Fruit fly (Drosophila melanogaster): ENCODE results near the gene croc.

Gene croc

dm6 chr3L:21479636-21480035, 3.4 kb upstream of the croc start (continued):
- TF ChIP-seq dpn (GFP tag; optimal IDR thresholded peaks at IDR 0.05) (peak in 1 of 2 experiments; percentile 3), schlank (tag; optimal IDR thresholded peaks at IDR 0.05) (no peak), CG5953 (GFP tag; IDR thresholded peaks at IDR 0.05) (peak; percentile 72; the same call in 1 of the 2 replicates), knrl (GFP tag; IDR thresholded peaks at IDR 0.05; ENCODE audit: partially characterized antibody) (no peak), otp (GFP tag; IDR thresholded peaks at IDR 0.05) (peak; percentile 69; the same call in 2 of the 3 replicates), fd64A (GFP tag; optimal IDR thresholded peaks at IDR 0.05) (peak; percentile 73), CG11456 (GFP tag; IDR thresholded peaks at IDR 0.05) (0 out of 3 replicates have a peak, but pooled peaks have one; percentile 42), hb (GFP tag; IDR thresholded peaks at IDR 0.05; ENCODE audit: partially characterized antibody) (no peak), Ets65A (GFP tag) (peak; percentile 23), CG11723 (GFP tag; optimal IDR thresholded peaks at IDR 0.05) (peak; percentile 48)

DNA sequence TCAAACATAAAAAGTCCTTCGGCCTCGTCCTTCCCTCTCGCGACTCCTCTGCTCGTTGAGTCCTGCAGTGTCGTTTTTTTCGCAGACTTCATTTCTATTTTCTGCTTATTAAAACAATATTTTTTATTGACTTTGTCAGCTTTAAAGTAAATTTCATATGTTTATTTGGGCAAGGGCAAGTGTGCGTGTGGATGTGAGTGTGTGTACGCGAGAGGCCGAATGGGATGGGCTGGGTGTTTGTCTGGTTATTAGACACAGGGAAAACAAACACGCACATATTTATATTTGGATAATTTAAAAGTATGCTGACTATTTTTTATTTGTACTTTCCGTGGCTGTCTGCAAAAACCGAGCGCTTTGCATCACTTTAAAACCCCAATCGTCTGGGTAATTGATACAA, 1.6 kb upstream of the croc start:
- TF ChIP-seq fd102C (GFP tag; optimal IDR thresholded peaks at IDR 0.05) (peak; percentile 72), CG2875 (GFP tag; optimal IDR thresholded peaks at IDR 0.05) (no peak), bigmax (GFP tag; optimal IDR thresholded peaks at IDR 0.05) (no peak), CG12744 (GFP tag; optimal IDR thresholded peaks at IDR 0.05) (no peak), Ets65A (GFP tag) (peak; percentile 50), CG17912 (GFP tag; optimal IDR thresholded peaks at IDR 0.05) (no peak), Hr39 (optimal IDR thresholded peaks at IDR 0.05) (no peak), zen (tag; optimal IDR thresholded peaks at IDR 0.05) (peak; percentile 40), CG15479 (GFP tag; optimal IDR thresholded peaks at IDR 0.05) (peak; percentile 23), CG7271 (tag; optimal IDR thresholded peaks at IDR 0.05) (no peak), sisA (GFP tag; IDR thresholded peaks at IDR 0.05) (no peak), Xbp1 (GFP tag; optimal IDR thresholded peaks at IDR 0.05) (no peak), CG9817 (tag; optimal IDR thresholded peaks at IDR 0.05) (no peak), Med (GFP tag) (peak; percentile 66), tll (GFP tag; optimal IDR thresholded peaks at IDR 0.05) (peak in 1 of 2 experiments; percentile 60), NC2α (GFP tag; optimal IDR thresholded peaks at IDR 0.05) (no peak), tup (GFP tag; optimal IDR thresholded peaks at IDR 0.05) (no peak), sens (GFP tag) (peak; percentile 65), CG12155 (GFP tag; optimal IDR thresholded peaks at IDR 0.05) (no peak), CG3407 (GFP tag; optimal IDR thresholded peaks at IDR 0.05) (no peak), CG12104 (GFP tag; optimal IDR thresholded peaks at IDR 0.05) (no peak), Rfx (GFP tag; IDR thresholded peaks at IDR 0.05) (no peak), CG11695 (GFP tag; IDR thresholded peaks at IDR 0.05) (no peak), lmd (GFP tag; IDR thresholded peaks at IDR 0.05) (no peak), CG17802 (tag; optimal IDR thresholded peaks at IDR 0.05) (no peak), Blimp-1 (GFP tag; optimal IDR thresholded peaks at IDR 0.05) (no peak), exex (tag; optimal IDR thresholded peaks at IDR 0.05) (no peak), crol (GFP tag; IDR thresholded peaks at IDR 0.05) (no peak), H15 (GFP tag; IDR thresholded peaks at IDR 0.05) (no peak), Kr (GFP tag; optimal IDR thresholded peaks at IDR 0.05) (no peak), MTF-1 (GFP tag; optimal IDR thresholded peaks at IDR 0.05; ENCODE audit: borderline replicate concordance) (no peak), CG1832 (GFP tag; optimal IDR thresholded peaks at IDR 0.05) (no peak), Mad (GFP tag; optimal IDR thresholded peaks at IDR 0.05) (no peak), Dbx (GFP tag; IDR thresholded peaks at IDR 0.05) (no peak)
